Worm (Caenorhabditis elegans) whole organism, mixed stage, embryonic: ENCODE results near the gene B0563.9.

ENCODE experiments used
- bed-3 ChIP-seq: fragments of 200-800 bp; sonication (Bioruptor generic); optimal IDR thresholded peaks from 3 replicates; lab custom pipeline; 2018; ENCODE audit warnings: mild to moderate bottlenecking, missing genetic modification characterization, moderate library complexity, missing compliant biosample characterization
- ceh-83 ChIP-seq: fragments of 200-800 bp; sonication (Bioruptor generic); optimal IDR thresholded peaks from 2 replicates; lab custom pipeline; 2018; ENCODE audit warnings: mild to moderate bottlenecking, missing genetic modification characterization, missing compliant biosample characterization
- lin-13 ChIP-seq: fragments of 150-350 bp; optimal IDR thresholded peaks from 2 replicates; lab custom pipeline; 2014; ENCODE audit warnings: missing biosample characterization, missing genetic modification characterization
- nhr-12 ChIP-seq: fragments of 150-350 bp; optimal IDR thresholded peaks from 2 replicates; lab custom pipeline; 2014; ENCODE audit warnings: missing biosample characterization, missing genetic modification characterization
- unc-39 ChIP-seq: fragments of 150-350 bp; optimal IDR thresholded peaks from 2 replicates; lab custom pipeline; 2014; ENCODE audit warnings: missing biosample characterization, missing genetic modification characterization
- unc-62 ChIP-seq: fragments of 150-350 bp; optimal IDR thresholded peaks from 2 replicates; lab custom pipeline; 2014; ENCODE audit warnings: missing biosample characterization, missing genetic modification reagents, missing genetic modification characterization

DNA sequence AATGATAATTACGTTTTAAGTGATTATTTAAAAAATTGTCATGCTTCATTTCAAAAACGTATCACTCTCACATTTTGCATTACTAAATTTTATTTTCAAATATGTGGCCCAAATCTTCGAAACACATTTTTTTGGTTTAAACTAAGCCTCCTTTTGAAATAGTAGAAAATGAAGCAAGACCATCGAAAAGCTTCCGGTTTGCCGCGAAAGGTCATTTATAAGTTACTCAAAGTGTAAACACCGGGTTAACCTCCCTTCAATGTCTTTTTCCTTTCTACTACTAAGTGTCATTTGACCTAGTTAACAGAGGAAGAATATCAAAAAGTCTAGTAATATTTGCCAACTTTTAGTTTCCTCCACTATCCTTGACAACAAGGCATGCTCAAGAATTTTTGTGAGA is 38.4 kb downstream of the B0563.9 start:
- TF ChIP-seq lin-13 (tag; lab: Kevin White, UChicago), result no peak
- TF ChIP-seq unc-62 (GFP tag; lab: Kevin White, UChicago), result no peak
- TF ChIP-seq bed-3 (GFP tag; lab: Kevin White, UChicago), result no peak
- no peak for TF ChIP-seq ceh-83 (GFP tag; lab: Kevin White, UChicago)
- TF ChIP-seq nhr-12 (tag; lab: Kevin White, UChicago), result no peak
- no peak for TF ChIP-seq unc-39 (tag; lab: Kevin White, UChicago)
